Worm (Caenorhabditis elegans) whole organism, L2 larva: ENCODE results near the gene C25F6.1.

Experiments
- F13H6.1 ChIP-seq: sonication (generic microtip); optimal IDR thresholded peaks from 2 replicates; lab custom pipeline; 2016; ENCODE audit warnings: missing genetic modification characterization, missing compliant biosample characterization
- R02D3.7 ChIP-seq: fragments of 150-350 bp; optimal IDR thresholded peaks from 2 replicates; lab custom pipeline; 2014; ENCODE audit warnings: missing biosample characterization, missing genetic modification characterization
- Y55F3AM.14 ChIP-seq: fragments of 200-800 bp; sonication (Bioruptor generic); optimal IDR thresholded peaks from 2 replicates; lab custom pipeline; 2018; ENCODE audit warnings: mild to moderate bottlenecking, missing genetic modification characterization, missing compliant biosample characterization
- alr-1 ChIP-seq: fragments of 150-350 bp; optimal IDR thresholded peaks from 2 replicates; lab custom pipeline; 2014; ENCODE audit warnings: missing biosample characterization, missing genetic modification characterization
- blmp-1 ChIP-seq: sonication (generic microtip); optimal IDR thresholded peaks from 2 replicates; lab custom pipeline; 2017; ENCODE audit warnings: missing genetic modification characterization, mild to moderate bottlenecking, missing compliant biosample characterization, antibody characterized with exemption, moderate library complexity; ENCODE audit not compliant: insufficient read depth
- ceh-16 ChIP-seq: fragments of 150-350 bp; optimal IDR thresholded peaks from 2 replicates; lab custom pipeline; 2014; ENCODE audit warnings: missing biosample characterization, missing genetic modification characterization
- crh-2 ChIP-seq: sonication (generic microtip); optimal IDR thresholded peaks from 2 replicates; lab custom pipeline; 2017; ENCODE audit warnings: missing biosample characterization, missing genetic modification characterization
- egl-27 ChIP-seq: sonication (generic microtip); optimal IDR thresholded peaks from 3 replicates; lab custom pipeline; 2017; ENCODE audit warnings: missing biosample characterization, missing genetic modification reagents, missing genetic modification characterization
- elt-3 ChIP-seq: sonication (generic microtip); optimal IDR thresholded peaks from 2 replicates; lab custom pipeline; 2017; ENCODE audit warnings: missing biosample characterization, missing genetic modification characterization
- fos-1 ChIP-seq: fragments of 150-350 bp; optimal IDR thresholded peaks from 2 replicates; lab custom pipeline; 2014; ENCODE audit warnings: missing biosample characterization, missing genetic modification characterization
- gmeb-1 ChIP-seq: fragments of 150-350 bp; optimal IDR thresholded peaks from 2 replicates; lab custom pipeline; 2014; ENCODE audit warnings: missing biosample characterization, missing genetic modification characterization
- lin-11 ChIP-seq: fragments of 150-350 bp; sonication (generic microtip); optimal IDR thresholded peaks from 2 replicates; lab custom pipeline; 2014; ENCODE audit warnings: missing biosample characterization, missing genetic modification characterization, inconsistent platforms, mixed read lengths
- lin-39 ChIP-seq: fragments of 150-350 bp; optimal IDR thresholded peaks from 2 replicates; lab custom pipeline; 2014; ENCODE audit warnings: missing biosample characterization, missing genetic modification reagents, missing genetic modification characterization
- lsy-2 ChIP-seq, 2 experiments: fragments of 150-350 bp in 1 of 2; sonication (generic microtip) in 1 of 2; optimal IDR thresholded peaks; 2 replicates each; lab custom pipeline; 2014 to 2017; ENCODE audit warnings: missing biosample characterization in 2 of 2, missing genetic modification characterization in 2 of 2
- mbf-1 ChIP-seq: sonication (generic microtip); optimal IDR thresholded peaks from 2 replicates; lab custom pipeline; 2017; ENCODE audit warnings: missing biosample characterization, missing genetic modification characterization
- mdl-1 ChIP-seq, 2 experiments: fragments of 150-350 bp in 1 of 2; sonication (generic microtip) in 1 of 2; optimal IDR thresholded peaks; 2 replicates each; lab custom pipeline; 2017; ENCODE audit warnings: missing biosample characterization in 2 of 2, missing genetic modification characterization in 2 of 2
- nhr-10 ChIP-seq: sonication (generic microtip); optimal IDR thresholded peaks from 2 replicates; lab custom pipeline; 2017; ENCODE audit warnings: missing biosample characterization, missing genetic modification characterization
- nhr-12 ChIP-seq: fragments of 150-350 bp; optimal IDR thresholded peaks from 2 replicates; lab custom pipeline; 2014; ENCODE audit warnings: missing biosample characterization, missing genetic modification characterization
- nhr-129 ChIP-seq: fragments of 150-350 bp; optimal IDR thresholded peaks from 2 replicates; lab custom pipeline; 2014; ENCODE audit warnings: missing biosample characterization, missing genetic modification characterization
- nhr-23 ChIP-seq: fragments of 150-350 bp; optimal IDR thresholded peaks from 2 replicates; lab custom pipeline; 2014; ENCODE audit warnings: missing biosample characterization, missing genetic modification reagents, missing genetic modification characterization
- nhr-237 ChIP-seq: fragments of 150-350 bp; optimal IDR thresholded peaks from 2 replicates; lab custom pipeline; 2014; ENCODE audit warnings: missing biosample characterization, missing genetic modification characterization
- nhr-6 ChIP-seq: fragments of 150-350 bp; optimal IDR thresholded peaks from 2 replicates; lab custom pipeline; 2014; ENCODE audit warnings: missing biosample characterization, missing genetic modification characterization
- nhr-77 ChIP-seq: fragments of 150-350 bp; optimal IDR thresholded peaks from 2 replicates; lab custom pipeline; 2014; ENCODE audit warnings: missing biosample characterization, missing genetic modification characterization
- sem-4 ChIP-seq: fragments of 150-350 bp; optimal IDR thresholded peaks from 2 replicates; lab custom pipeline; 2014; ENCODE audit warnings: missing biosample characterization, missing genetic modification reagents, missing genetic modification characterization
- sma-3 ChIP-seq: sonication (generic microtip); optimal IDR thresholded peaks from 2 replicates; lab custom pipeline; 2016; ENCODE audit warnings: missing genetic modification reagents, missing genetic modification characterization, missing compliant biosample characterization
- sma-9 ChIP-seq, 2 experiments: fragments of 150-350 bp in 1 of 2; sonication (generic microtip) in 1 of 2; optimal IDR thresholded peaks; 2 replicates each; lab custom pipeline; 2014 to 2016; ENCODE audit warnings: missing genetic modification characterization in 2 of 2, mild to moderate bottlenecking in 1 of 2, missing biosample characterization in 1 of 2, missing compliant biosample characterization in 1 of 2, missing genetic modification reagents in 1 of 2, moderate library complexity in 1 of 2
- snpc-4 ChIP-seq: fragments of 150-350 bp; optimal IDR thresholded peaks from 2 replicates; lab custom pipeline; 2014; ENCODE audit warnings: missing biosample characterization, missing genetic modification characterization
- unc-55 ChIP-seq: fragments of 150-350 bp; sonication (generic microtip); optimal IDR thresholded peaks from 3 replicates; lab custom pipeline; 2014; ENCODE audit warnings: missing biosample characterization, missing genetic modification reagents, missing genetic modification characterization
- unc-62 ChIP-seq: fragments of 150-350 bp; optimal IDR thresholded peaks from 2 replicates; lab custom pipeline; 2014; ENCODE audit warnings: missing biosample characterization, missing genetic modification reagents, missing genetic modification characterization
- zag-1 ChIP-seq: fragments of 150-350 bp; optimal IDR thresholded peaks from 2 replicates; lab custom pipeline; 2014; ENCODE audit warnings: missing biosample characterization, missing genetic modification characterization
- ztf-4 ChIP-seq: fragments of 150-350 bp; optimal IDR thresholded peaks from 2 replicates; lab custom pipeline; 2014; ENCODE audit warnings: missing biosample characterization, missing genetic modification characterization

Gene C25F6.1

DNA sequence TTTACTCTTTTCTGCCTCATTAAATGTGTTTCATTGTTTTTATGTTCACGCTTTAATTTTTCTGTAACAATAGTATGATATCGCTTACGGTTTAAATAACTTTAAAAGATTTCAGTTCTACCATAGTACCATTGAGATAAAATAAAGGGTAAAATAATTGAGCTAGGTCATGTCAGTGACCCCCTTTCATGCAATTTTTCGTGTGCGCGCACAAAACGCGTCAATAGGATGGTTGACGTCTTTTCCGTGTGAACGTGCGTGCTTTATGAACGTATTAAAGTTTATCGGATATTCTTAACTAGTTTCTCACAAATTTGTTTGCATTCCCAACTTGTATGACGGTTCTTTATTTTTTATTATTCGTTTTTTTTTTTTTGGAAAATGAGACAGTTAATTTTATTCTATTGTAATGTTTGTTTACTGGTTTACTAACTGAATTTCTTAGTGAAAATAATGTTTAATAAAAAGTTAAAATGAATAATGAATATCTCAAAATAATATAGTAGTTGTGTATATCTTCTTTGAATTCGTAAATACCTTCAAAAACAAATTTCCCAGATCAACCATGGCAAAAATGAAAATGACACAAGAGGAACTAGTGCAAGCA, at the start of gene C25F6.1:
Gene C25F6.1 (plus strand): TSS at position 557 of the 607 bp plus-strand sequence.
- peak; percentile 8 for TF ChIP-seq sma-9 (GFP tag; optimal IDR thresholded peaks at IDR 0.05; lab: Kevin White, UChicago)
- TF ChIP-seq sma-9 (tag; optimal IDR thresholded peaks at IDR 0.05; lab: Kevin White, UChicago) = no peak
- TF ChIP-seq F13H6.1 = peak; percentile 18
- TF ChIP-seq unc-55 (GFP tag; lab: Kevin White, UChicago) = peak; percentile 53
- TF ChIP-seq nhr-129 (tag; lab: Kevin White, UChicago) = peak; percentile 45
- no peak for TF ChIP-seq mbf-1 (tag; lab: Kevin White, UChicago)
- no peak for TF ChIP-seq gmeb-1 (tag; lab: Kevin White, UChicago)
- TF ChIP-seq lsy-2 (tag; optimal IDR thresholded peaks at IDR 0.05; lab: Kevin White, UChicago) = peak in 1 of 2 experiments; percentile 41

ce11 chrX:5444863-5445262, 41.4 kb upstream of the C25F6.1 start, which contains the start of gene itm-2:
Gene itm-2, plus strand, starts transcription at chrX:5445163.
- TF ChIP-seq nhr-10 = no peak
- TF ChIP-seq egl-27 (tag; lab: Kevin White, UChicago) = no peak
- TF ChIP-seq ceh-16 = no peak
- TF ChIP-seq lsy-2 (tag; optimal IDR thresholded peaks at IDR 0.05; lab: Kevin White, UChicago) = no peak
- TF ChIP-seq mdl-1 (tag; optimal IDR thresholded peaks at IDR 0.05; lab: Kevin White, UChicago) = no peak
- TF ChIP-seq Y55F3AM.14 (GFP tag; lab: Kevin White, UChicago) = no peak
- TF ChIP-seq fos-1 = no peak
- no peak for TF ChIP-seq sma-9 (GFP tag; optimal IDR thresholded peaks at IDR 0.05; lab: Kevin White, UChicago)
- no peak for TF ChIP-seq sma-9 (tag; optimal IDR thresholded peaks at IDR 0.05; lab: Kevin White, UChicago)
- no peak for TF ChIP-seq nhr-12
- TF ChIP-seq blmp-1 (tag; lab: Kevin White, UChicago) = no peak
- TF ChIP-seq unc-62 (GFP tag; lab: Kevin White, UChicago) = no peak
- no peak for TF ChIP-seq lin-11 (tag; lab: Kevin White, UChicago)

DNA sequence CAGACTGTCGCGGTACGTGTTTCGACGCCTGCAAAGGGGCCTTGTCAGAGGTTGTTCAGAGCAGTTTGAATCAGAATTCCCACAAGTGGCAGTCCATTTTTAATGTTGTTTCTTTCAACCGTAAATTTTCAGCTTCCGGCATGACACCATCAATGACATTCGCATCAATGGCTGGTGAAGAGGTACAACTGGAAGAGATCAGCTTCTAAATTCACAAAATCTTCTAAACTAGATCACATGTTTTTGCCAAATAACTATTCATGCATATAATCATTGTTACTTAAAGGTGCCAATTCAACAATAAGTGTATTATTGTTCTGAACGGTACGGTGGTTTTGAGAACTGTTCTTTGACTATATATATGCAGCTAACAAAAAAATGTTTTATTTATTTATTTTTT, 38.9 kb upstream of the C25F6.1 start:
- TF ChIP-seq crh-2 (tag; lab: Kevin White, UChicago) (no peak), Y55F3AM.14 (GFP tag; lab: Kevin White, UChicago) (no peak), lin-39 (tag; lab: Kevin White, UChicago) (no peak), alr-1 (tag; lab: Kevin White, UChicago) (no peak), ceh-16 (no peak)

DNA sequence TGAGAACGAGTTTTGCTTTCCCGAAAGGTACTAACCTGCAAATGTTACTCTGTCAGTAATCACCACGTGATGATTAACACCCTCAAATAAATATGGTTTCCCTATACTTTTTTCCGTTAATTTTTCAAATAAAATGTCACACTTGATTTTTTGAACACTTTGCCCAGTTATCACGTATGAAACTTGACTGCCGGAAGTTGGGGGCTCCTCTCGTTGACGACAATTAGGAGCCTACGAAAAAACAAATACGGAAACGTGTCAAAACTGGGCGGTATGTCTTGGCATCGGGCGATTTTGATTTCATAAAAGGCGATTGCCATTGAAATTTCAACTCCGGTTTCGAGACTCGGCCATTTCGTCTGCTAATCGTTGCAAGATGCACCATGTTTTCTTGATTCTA, 38.3 kb upstream of the C25F6.1 start, which contains the start of gene C25F6.8:
Gene C25F6.8 (plus strand): TSS at position 301 of the 400 bp plus-strand sequence.
- TF ChIP-seq nhr-6 (tag; lab: Kevin White, UChicago) (no peak), lin-39 (tag; lab: Kevin White, UChicago) (no peak), sma-9 (GFP tag; optimal IDR thresholded peaks at IDR 0.05; lab: Kevin White, UChicago) (no peak), sma-9 (tag; optimal IDR thresholded peaks at IDR 0.05; lab: Kevin White, UChicago) (no peak)
- TF ChIP-seq, all 48 proteins: peak for 0

ce11 chrX:5450773-5451447, 35.4 kb upstream of the C25F6.1 start, which contains the start of gene C25F6.6:
Gene C25F6.6, minus strand, starts transcription at chrX:5450823.
- no peak for TF ChIP-seq mbf-1 (tag; lab: Kevin White, UChicago)
- no peak for TF ChIP-seq snpc-4
- no peak for TF ChIP-seq zag-1 (tag; lab: Kevin White, UChicago)
- peak; percentile 8 for TF ChIP-seq nhr-129 (tag; lab: Kevin White, UChicago)
- TF ChIP-seq mdl-1 (tag; optimal IDR thresholded peaks at IDR 0.05; lab: Kevin White, UChicago) = no peak
- TF ChIP-seq crh-2 (tag; lab: Kevin White, UChicago) = peak; percentile 23
- no peak for TF ChIP-seq ztf-4
- TF ChIP-seq sma-3 (GFP tag; lab: Kevin White, UChicago) = peak; percentile 48
- peak; percentile 25 for TF ChIP-seq sma-9 (GFP tag; optimal IDR thresholded peaks at IDR 0.05; lab: Kevin White, UChicago)
- TF ChIP-seq sma-9 (tag; optimal IDR thresholded peaks at IDR 0.05; lab: Kevin White, UChicago) = no peak
- TF ChIP-seq fos-1 = peak; percentile 50
- TF ChIP-seq F13H6.1 = no peak
- TF ChIP-seq blmp-1 (tag; lab: Kevin White, UChicago) = no peak
- TF ChIP-seq sem-4 (tag; lab: Kevin White, UChicago) = no peak
- no peak for TF ChIP-seq gmeb-1 (tag; lab: Kevin White, UChicago)
- TF ChIP-seq, all 48 proteins: peak for 5

DNA sequence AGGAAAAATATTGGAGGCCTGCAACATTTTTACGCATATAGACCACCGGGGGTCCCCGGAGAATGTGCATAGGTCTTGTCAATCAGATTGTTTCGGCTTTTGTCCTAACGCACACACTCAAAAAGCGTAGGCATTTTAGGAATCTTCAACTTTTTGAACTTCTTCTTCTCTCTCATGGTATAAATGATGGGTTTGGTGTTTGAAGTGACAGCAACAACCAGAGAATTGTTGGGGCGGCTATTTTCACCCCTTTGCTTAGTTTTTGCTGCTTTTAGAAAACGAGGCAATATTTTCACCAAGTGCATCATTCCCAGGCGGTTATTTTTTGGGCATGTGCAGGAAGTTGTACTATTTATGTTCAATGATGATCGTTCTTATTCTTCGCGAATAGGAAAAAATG, 34.6 kb upstream of the C25F6.1 start:
- TF ChIP-seq nhr-237 (tag; lab: Kevin White, UChicago) = no peak
- TF ChIP-seq nhr-12 = no peak
- no peak for TF ChIP-seq elt-3 (tag; lab: Kevin White, UChicago)
- no peak for TF ChIP-seq nhr-23
- no peak for TF ChIP-seq zag-1 (tag; lab: Kevin White, UChicago)
- no peak for TF ChIP-seq nhr-77 (tag; lab: Kevin White, UChicago)
- no peak for TF ChIP-seq lin-39 (tag; lab: Kevin White, UChicago)
- TF ChIP-seq blmp-1 (tag; lab: Kevin White, UChicago) = no peak
- TF ChIP-seq R02D3.7 (tag; lab: Kevin White, UChicago) = no peak
- TF ChIP-seq unc-62 (GFP tag; lab: Kevin White, UChicago) = no peak
- TF ChIP-seq Y55F3AM.14 (GFP tag; lab: Kevin White, UChicago) = no peak
